Fruit fly (Drosophila melanogaster) whole organism: Measurements from ENCODE around the gene Pi3K92E.

Experiments
- CG8478 ChIP-seq: fragments of >200 bp; optimal IDR thresholded peaks from 2 replicates; lab custom pipeline; 2018; ENCODE audit warnings: inconsistent platforms
- Dll ChIP-seq: fragments of >200 bp; optimal IDR thresholded peaks from 2 replicates; lab custom pipeline; 2017
- EcR ChIP-seq, 2 experiments: fragments of >200 bp; optimal IDR thresholded peaks; 2 replicates each; lab custom pipeline; 2017; ENCODE audit warnings: missing biosample characterization in 2 of 2, missing genetic modification characterization in 2 of 2, missing genetic modification reagents in 2 of 2
- pan ChIP-seq: fragments of >200 bp; optimal IDR thresholded peaks from 2 replicates; lab custom pipeline; 2017
- psq ChIP-seq: fragments of >200 bp; optimal IDR thresholded peaks from 2 replicates; lab custom pipeline; 2017
- usp ChIP-seq: fragments of >200 bp; optimal IDR thresholded peaks from 2 replicates; lab custom pipeline; 2017; ENCODE audit warnings: missing biosample characterization, missing genetic modification characterization, mixed read lengths

DNA sequence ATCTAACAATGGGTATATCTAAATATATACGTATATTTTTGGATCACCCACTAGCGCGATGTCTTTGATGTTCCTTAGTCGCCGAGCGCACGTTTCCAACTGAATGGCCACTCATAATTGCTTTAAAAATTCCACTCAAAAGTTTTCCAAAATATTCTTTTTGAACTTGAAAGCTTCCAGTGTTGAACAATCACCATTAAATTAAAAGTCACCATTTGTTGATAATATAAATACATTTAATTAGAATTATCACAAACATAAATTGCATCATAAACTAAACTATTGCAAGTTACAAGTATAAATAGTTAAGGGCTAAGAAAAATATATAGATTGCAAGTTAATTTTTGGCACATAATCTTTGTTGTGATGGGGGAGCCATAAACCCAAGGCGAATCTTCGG, 17.8 kb upstream of the Pi3K92E start, which contains the start of gene GluRIID:
- TF ChIP-seq CG8478 (lab: Kevin White, UChicago) (no peak), psq (lab: Kevin White, UChicago) (no peak), Dll (lab: Kevin White, UChicago) (no peak), usp (GFP tag; lab: Kevin White, UChicago) (no peak), pan (lab: Kevin White, UChicago) (no peak), EcR (GFP tag; optimal IDR thresholded peaks at IDR 0.05; lab: Kevin White, UChicago) (no peak)
